Worm (Caenorhabditis elegans): Measurements from ENCODE around the gene T26E4.18.

DNA sequence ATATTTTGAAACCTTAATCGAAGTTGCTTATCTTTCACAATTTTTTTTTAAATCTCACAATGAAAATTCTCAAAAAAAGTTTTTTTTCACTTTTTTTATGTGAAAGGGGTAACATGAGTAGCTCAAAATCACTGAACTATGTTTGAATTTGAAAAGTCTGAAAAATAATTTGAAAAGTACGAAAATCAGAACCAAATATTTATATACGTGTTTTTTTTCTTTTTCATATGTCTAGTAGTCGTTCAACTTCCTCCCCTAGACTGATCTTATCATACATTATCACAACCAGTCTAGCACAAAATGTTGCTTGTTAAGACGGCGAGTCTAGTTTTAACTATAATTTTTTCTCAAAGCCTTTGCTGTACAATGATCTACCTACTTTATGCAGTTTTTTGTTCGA, 17.8 kb upstream of the T26E4.18 start, which contains the start of gene srbc-49:
- TF ChIP-seq aly-1 (tag; optimal IDR thresholded peaks at IDR 0.05) (no peak), hnd-1 (tag; optimal IDR thresholded peaks at IDR 0.05) (no peak), ama-1 (optimal IDR thresholded peaks at IDR 0.05) (no peak), flt-1 (GFP tag; IDR thresholded peaks at IDR 0.05) (no peak), tbx-37 (GFP tag; conservative IDR thresholded peaks at IDR 0.05) (no peak), B0310.2 (tag; optimal IDR thresholded peaks at IDR 0.05) (no peak), hmg-4 (GFP tag; optimal IDR thresholded peaks at IDR 0.05) (no peak), F13C5.2 (tag; optimal IDR thresholded peaks at IDR 0.05) (no peak), tra-4 (tag; optimal IDR thresholded peaks at IDR 0.05) (no peak), ceh-36 (tag; optimal IDR thresholded peaks at IDR 0.05) (no peak), pes-1 (GFP tag; IDR thresholded peaks at IDR 0.05) (no peak), sea-1 (GFP tag; conservative IDR thresholded peaks at IDR 0.05) (no peak), scrt-1 (GFP tag; IDR thresholded peaks at IDR 0.05) (no peak)
